Fruit fly (Drosophila melanogaster) whole organism, embryonic: ENCODE data around the gene trv.

ENCODE experiments used
- Adf1 ChIP-seq: fragments of 200-800 bp; sonication (Bioruptor generic); IDR thresholded peaks from 2 replicates; pipeline ENCODE4 v1.3.6; 2022; ENCODE audit warnings: missing biosample characterization, missing genetic modification characterization
- Awh ChIP-seq: fragments of 200-800 bp; sonication (Bioruptor generic); IDR thresholded peaks from 2 replicates; pipeline ENCODE4, ENCODE4 v1.3.6; 2022; ENCODE audit warnings: missing biosample characterization, missing genetic modification characterization
- CG10366 ChIP-seq: fragments of 200-800 bp; sonication (Bioruptor generic); IDR thresholded peaks from 2 replicates; pipeline ENCODE4 v1.3.6; 2022; ENCODE audit warnings: missing biosample characterization, missing genetic modification characterization
- CG10565 ChIP-seq: fragments of 200-800 bp; sonication (Bioruptor generic); optimal IDR thresholded peaks from 3 replicates; lab custom pipeline; 2016; ENCODE audit warnings: missing biosample characterization, mild to moderate bottlenecking, missing genetic modification characterization
- CG12391 ChIP-seq: fragments of 200-800 bp; sonication (Bioruptor generic); optimal IDR thresholded peaks from 3 replicates; lab custom pipeline; 2018; ENCODE audit warnings: missing biosample characterization, mild to moderate bottlenecking, missing genetic modification characterization, moderate library complexity
- CG13296 ChIP-seq: fragments of 200-800 bp; sonication (Bioruptor generic); optimal IDR thresholded peaks from 3 replicates; lab custom pipeline; 2018; ENCODE audit warnings: missing biosample characterization, mild to moderate bottlenecking, missing genetic modification characterization
- CG13624 ChIP-seq: fragments of 200-800 bp; sonication (Bioruptor generic); optimal IDR thresholded peaks from 2 replicates; lab custom pipeline; 2016; ENCODE audit warnings: missing biosample characterization, missing genetic modification characterization
- CG14860 ChIP-seq: fragments of 200-800 bp; sonication (Bioruptor generic); IDR thresholded peaks from 3 replicates; pipeline ENCODE4 v1.3.6; 2022; ENCODE audit warnings: missing biosample characterization, missing genetic modification characterization; ENCODE audit not compliant: partially characterized antibody
- CG15269 ChIP-seq: fragments of 200-800 bp; sonication (Bioruptor generic); optimal IDR thresholded peaks from 2 replicates; lab custom pipeline; 2018; ENCODE audit warnings: missing biosample characterization, mild to moderate bottlenecking, missing genetic modification characterization, moderate library complexity
- CG1647 ChIP-seq: fragments of 200-800 bp; sonication (Bioruptor generic); optimal IDR thresholded peaks from 3 replicates; lab custom pipeline; 2016; ENCODE audit warnings: missing biosample characterization, missing genetic modification characterization
- CG17912 ChIP-seq: fragments of 200-800 bp; sonication (Bioruptor generic); optimal IDR thresholded peaks from 2 replicates; lab custom pipeline; 2018; ENCODE audit warnings: missing biosample characterization, mild to moderate bottlenecking, missing genetic modification characterization
- CG3065 ChIP-seq: fragments of 200-800 bp; sonication (Bioruptor generic); optimal IDR thresholded peaks from 2 replicates; lab custom pipeline; 2016; ENCODE audit warnings: missing biosample characterization, missing genetic modification characterization
- CG32532 ChIP-seq: fragments of 200-800 bp; sonication (Bioruptor generic); IDR thresholded peaks from 2 replicates; pipeline ENCODE4 v1.3.6; 2022; ENCODE audit warnings: missing biosample characterization, missing genetic modification characterization
- CG34422 ChIP-seq: fragments of 200-800 bp; sonication (Bioruptor generic); IDR thresholded peaks from 3 replicates; pipeline ENCODE4 v1.3.6; 2022; ENCODE audit warnings: missing biosample characterization, missing genetic modification characterization
- CG3995 ChIP-seq: fragments of 200-800 bp; sonication (Bioruptor generic); optimal IDR thresholded peaks from 3 replicates; lab custom pipeline; 2016; ENCODE audit warnings: missing biosample characterization, missing genetic modification characterization
- CG4282 ChIP-seq: fragments of 200-800 bp; sonication (Bioruptor generic); optimal IDR thresholded peaks from 2 replicates; lab custom pipeline; 2016; ENCODE audit warnings: missing biosample characterization, missing genetic modification characterization
- CG4360 ChIP-seq: fragments of 200-800 bp; sonication (Bioruptor generic); IDR thresholded peaks from 2 replicates; pipeline ENCODE4 v1.3.6; 2022; ENCODE audit warnings: missing biosample characterization, missing genetic modification characterization
- CG5953 ChIP-seq: fragments of 200-800 bp; sonication (Bioruptor generic); IDR thresholded peaks from 2 replicates; pipeline ENCODE4 v1.3.6; 2022; ENCODE audit warnings: missing biosample characterization, missing genetic modification characterization
- CG6683 ChIP-seq: fragments of 200-800 bp; sonication (Bioruptor generic); optimal IDR thresholded peaks from 2 replicates; lab custom pipeline; 2017; ENCODE audit warnings: missing biosample characterization, mild to moderate bottlenecking, missing genetic modification characterization, missing genetic modification reagents
- CG8924 ChIP-seq: fragments of 200-800 bp; optimal IDR thresholded peaks from 3 replicates; lab custom pipeline; 2019; ENCODE audit warnings: missing biosample characterization, mild to moderate bottlenecking, missing genetic modification characterization, moderate library complexity
- Dbx ChIP-seq: fragments of 200-800 bp; sonication (Bioruptor generic); IDR thresholded peaks from 3 replicates; pipeline ENCODE4 v1.3.6; 2022; ENCODE audit warnings: missing biosample characterization, missing genetic modification characterization
- Deaf1 ChIP-seq: fragments of 200-800 bp; optimal IDR thresholded peaks from 3 replicates; lab custom pipeline; 2019; ENCODE audit warnings: missing biosample characterization, mild to moderate bottlenecking, missing genetic modification characterization, moderate library complexity
- Dp ChIP-seq: fragments of 200-800 bp; sonication (Bioruptor generic); optimal IDR thresholded peaks from 2 replicates; lab custom pipeline; 2018; ENCODE audit warnings: missing biosample characterization, mild to moderate bottlenecking, missing genetic modification characterization, moderate library complexity
- Fer3 ChIP-seq: fragments of 200-800 bp; sonication (Bioruptor generic); optimal IDR thresholded peaks from 2 replicates; lab custom pipeline; 2018; ENCODE audit warnings: missing biosample characterization, mild to moderate bottlenecking, missing genetic modification characterization, moderate library complexity
- Hand ChIP-seq: fragments of 200-800 bp; sonication (Bioruptor generic); optimal IDR thresholded peaks from 2 replicates; lab custom pipeline; 2017; ENCODE audit warnings: mild to moderate bottlenecking, missing biosample characterization, missing genetic modification reagents, missing genetic modification characterization
- Hr3 ChIP-seq: fragments of 200-800 bp; sonication (Bioruptor generic); optimal IDR thresholded peaks from 3 replicates; lab custom pipeline; 2016; ENCODE audit warnings: missing biosample characterization, missing genetic modification characterization
- Hr78 ChIP-seq, 2 experiments: fragments of 200-800 bp in 1 of 2; fragments of >200 bp in 1 of 2; sonication (Bioruptor generic) in 1 of 2; optimal IDR thresholded peaks; 2 replicates each; lab custom pipeline; 2017 to 2019; ENCODE audit warnings: missing biosample characterization in 2 of 2, missing genetic modification characterization in 2 of 2, mild to moderate bottlenecking in 1 of 2, moderate library complexity in 1 of 2
- Lhr ChIP-seq: fragments of 200-800 bp; sonication (Bioruptor generic); optimal IDR thresholded peaks from 3 replicates; lab custom pipeline; 2017; ENCODE audit warnings: mild to moderate bottlenecking, missing biosample characterization, missing genetic modification reagents, missing genetic modification characterization
- Mad ChIP-seq: fragments of 200-800 bp; sonication (Bioruptor generic); optimal IDR thresholded peaks from 2 replicates; lab custom pipeline; 2016; ENCODE audit warnings: missing biosample characterization, missing genetic modification characterization
- Max ChIP-seq: fragments of 200-800 bp; sonication (Bioruptor generic); optimal IDR thresholded peaks from 2 replicates; lab custom pipeline; 2016; ENCODE audit warnings: missing biosample characterization, mild to moderate bottlenecking, missing genetic modification characterization
- Nf-YB ChIP-seq: fragments of 200-800 bp; sonication (Bioruptor generic); optimal IDR thresholded peaks from 3 replicates; lab custom pipeline; 2019; ENCODE audit warnings: missing biosample characterization, mild to moderate bottlenecking, missing genetic modification characterization, moderate library complexity
- Ptx1 ChIP-seq: fragments of 200-800 bp; sonication (Bioruptor generic); IDR thresholded peaks from 2 replicates; pipeline ENCODE4 v1.3.6; 2022; ENCODE audit warnings: missing biosample characterization, missing genetic modification characterization
- ato ChIP-seq: fragments of 200-800 bp; sonication (Bioruptor generic); IDR thresholded peaks from 2 replicates; pipeline ENCODE4 v1.3.6; 2022; ENCODE audit warnings: missing biosample characterization, missing genetic modification characterization; ENCODE audit not compliant: partially characterized antibody
- bbx ChIP-seq: fragments of 200-800 bp; sonication (Bioruptor generic); IDR thresholded peaks from 2 replicates; pipeline ENCODE4 v1.3.6; 2022; ENCODE audit warnings: missing biosample characterization, missing genetic modification characterization; ENCODE audit not compliant: partially characterized antibody
- btn ChIP-seq: fragments of 200-800 bp; sonication (Bioruptor generic); optimal IDR thresholded peaks from 2 replicates; lab custom pipeline; 2016; ENCODE audit warnings: missing biosample characterization, missing genetic modification characterization
- croc ChIP-seq: fragments of 200-800 bp; sonication (Bioruptor generic); conservative IDR thresholded peaks from 3 replicates; pipeline ENCODE4 v1.3.6; 2022; ENCODE audit warnings: missing biosample characterization, missing genetic modification characterization
- crol ChIP-seq: fragments of 200-800 bp; sonication (Bioruptor generic); IDR thresholded peaks from 2 replicates; pipeline ENCODE4 v1.3.6; 2022; ENCODE audit warnings: missing biosample characterization, missing genetic modification characterization
- dpn ChIP-seq, 2 experiments: fragments of 200-800 bp; sonication (Bioruptor generic); optimal IDR thresholded peaks; 3 replicates each; lab custom pipeline; 2016; ENCODE audit warnings: missing biosample characterization in 2 of 2, missing genetic modification characterization in 2 of 2
- fd96Cb ChIP-seq: fragments of 200-800 bp; sonication (Bioruptor generic); optimal IDR thresholded peaks from 2 replicates; lab custom pipeline; 2018; ENCODE audit warnings: missing biosample characterization, mild to moderate bottlenecking, missing genetic modification characterization, moderate library complexity
- gcm ChIP-seq: fragments of 200-800 bp; sonication (Bioruptor generic); optimal IDR thresholded peaks from 2 replicates; lab custom pipeline; 2019; ENCODE audit warnings: missing biosample characterization, mild to moderate bottlenecking, missing genetic modification characterization, moderate library complexity
- gfzf ChIP-seq: fragments of 200-800 bp; sonication (Bioruptor generic); optimal IDR thresholded peaks from 2 replicates; lab custom pipeline; 2016; ENCODE audit warnings: missing biosample characterization, mild to moderate bottlenecking, missing genetic modification characterization, moderate library complexity
- gsb ChIP-seq: fragments of 200-800 bp; sonication (Bioruptor generic); IDR thresholded peaks from 2 replicates; pipeline ENCODE4 v1.3.6; 2022; ENCODE audit warnings: missing biosample characterization, missing genetic modification characterization
- gt ChIP-seq: fragments of 200-800 bp; sonication (Bioruptor generic); IDR thresholded peaks from 2 replicates; pipeline ENCODE4 v1.3.6; 2022; ENCODE audit warnings: missing biosample characterization, missing genetic modification characterization
- hkb ChIP-seq, 2 experiments: fragments of 200-800 bp in 1 of 2; fragments of >200 bp in 1 of 2; sonication (Bioruptor generic) in 1 of 2; IDR thresholded peaks in 1 of 2; optimal IDR thresholded peaks in 1 of 2; 2 replicates each; pipeline versions ENCODE4 v1.3.6 to Lab custom; 2017 to 2022; ENCODE audit warnings: missing biosample characterization in 1 of 2, missing genetic modification characterization in 1 of 2
- hth ChIP-seq: fragments of >200 bp; optimal IDR thresholded peaks from 2 replicates; lab custom pipeline; 2017; ENCODE audit warnings: inconsistent platforms
- kah ChIP-seq: fragments of 200-800 bp; sonication (Bioruptor generic); optimal IDR thresholded peaks from 2 replicates; lab custom pipeline; 2018; ENCODE audit warnings: missing biosample characterization, mild to moderate bottlenecking, missing genetic modification characterization
- luna ChIP-seq: fragments of 200-800 bp; sonication (Bioruptor generic); optimal IDR thresholded peaks from 2 replicates; lab custom pipeline; 2016; ENCODE audit warnings: missing biosample characterization, missing genetic modification characterization
- pb ChIP-seq: fragments of 200-800 bp; sonication (Bioruptor generic); optimal IDR thresholded peaks from 3 replicates; lab custom pipeline; 2016; ENCODE audit warnings: missing biosample characterization, missing genetic modification characterization
- slou ChIP-seq: fragments of 200-800 bp; sonication (Bioruptor generic); optimal IDR thresholded peaks from 3 replicates; lab custom pipeline; 2016; ENCODE audit warnings: missing biosample characterization, missing genetic modification characterization
- ttk ChIP-seq: fragments of 200-800 bp; sonication (Bioruptor generic); IDR thresholded peaks from 2 replicates; pipeline ENCODE4 v2.1.2; 2022; ENCODE audit warnings: missing biosample characterization, missing genetic modification characterization
- zfh1 ChIP-seq: fragments of 200-800 bp; sonication (Bioruptor generic); IDR thresholded peaks from 3 replicates; pipeline ENCODE4 v1.3.6; 2022; ENCODE audit warnings: missing biosample characterization, missing genetic modification characterization

The trv gene

dm6 chr3R:27987329-27987728, 39.1 kb upstream of the trv start (continued):
- TF ChIP-seq slou (GFP tag; lab: Kevin White, UChicago) (no peak), Hr3 (GFP tag; lab: Kevin White, UChicago) (peak; percentile 29), btn (GFP tag; lab: Kevin White, UChicago) (no peak), Mad (GFP tag; lab: Kevin White, UChicago) (peak; percentile 6), crol (GFP tag; lab: Robert Waterston, UW) (no peak), zfh1 (GFP tag; lab: Robert Waterston, UW) (no peak), CG4360 (GFP tag; lab: Robert Waterston, UW) (no peak), CG6683 (GFP tag; lab: Kevin White, UChicago) (peak; percentile 52), CG3065 (no peak), hkb (optimal IDR thresholded peaks at IDR 0.05; lab: Kevin White, UChicago) (no peak), hkb (GFP tag; IDR thresholded peaks at IDR 0.05; lab: Robert Waterston, UW) (peak; percentile 53; the same call in 1 of the 2 replicates), Max (GFP tag; lab: Kevin White, UChicago) (peak; percentile 56), hth (no peak), Hand (GFP tag; lab: Kevin White, UChicago) (peak; percentile 34), CG12391 (peak; percentile 76), CG17912 (GFP tag; lab: Kevin White, UChicago) (no peak), croc (GFP tag; lab: Robert Waterston, UW) (peak; percentile 31; the same call in 1 of the 3 replicates), CG5953 (peak; percentile 47; the same call in 1 of the 2 replicates), ttk (GFP tag; lab: Robert Waterston, UW) (peak; percentile 56; the same call in 1 of the 2 replicates), CG8924 (tag; lab: Kevin White, UChicago) (peak; percentile 72), CG3995 (GFP tag; lab: Kevin White, UChicago) (peak; percentile 17), CG10366 (peak; percentile 62), gfzf (GFP tag; lab: Kevin White, UChicago) (no peak), pb (GFP tag; lab: Kevin White, UChicago) (no peak), CG13624 (GFP tag; lab: Kevin White, UChicago) (no peak), kah (GFP tag; lab: Kevin White, UChicago) (no peak), dpn (GFP tag; optimal IDR thresholded peaks at IDR 0.05; lab: Kevin White, UChicago) (peak; percentile 15 to 60), fd96Cb (tag; lab: Kevin White, UChicago) (peak; percentile 47), CG15269 (peak; percentile 81), Awh (GFP tag; lab: Robert Waterston, UW) (peak; percentile 38; the same call in 1 of the 2 replicates), Dp (GFP tag; lab: Kevin White, UChicago) (no peak), gt (GFP tag; lab: Robert Waterston, UW) (no peak), CG13296 (GFP tag; lab: Kevin White, UChicago) (no peak), gsb (peak; percentile 50), Adf1 (GFP tag; lab: Robert Waterston, UW) (peak; percentile 52), bbx (GFP tag; lab: Robert Waterston, UW) (no peak), Hr78 (GFP tag; optimal IDR thresholded peaks at IDR 0.05; lab: Kevin White, UChicago) (no peak), luna (GFP tag; lab: Kevin White, UChicago) (no peak), CG32532 (GFP tag; lab: Robert Waterston, UW) (peak; percentile 88), CG14860 (GFP tag; lab: Robert Waterston, UW) (no peak), Fer3 (tag; lab: Kevin White, UChicago) (peak; percentile 69), Deaf1 (tag; lab: Kevin White, UChicago) (no peak), Ptx1 (GFP tag; lab: Robert Waterston, UW) (peak; percentile 69), CG1647 (GFP tag; lab: Kevin White, UChicago) (peak; percentile 27), ato (GFP tag; lab: Robert Waterston, UW) (no peak), CG10565 (GFP tag; lab: Kevin White, UChicago) (no peak), Dbx (GFP tag; lab: Robert Waterston, UW) (peak; percentile 58; the same call in 2 of the 3 replicates), CG4282 (GFP tag; lab: Kevin White, UChicago) (no peak), Nf-YB (GFP tag; lab: Kevin White, UChicago) (peak; percentile 58), gcm (GFP tag; lab: Kevin White, UChicago) (peak; percentile 36), Lhr (GFP tag; lab: Kevin White, UChicago) (no peak), CG34422 (peak; percentile 60; the same call in 2 of the 3 replicates)
